Worm (Caenorhabditis elegans): Measurements from ENCODE around the gene C34F6.9.

- TF ChIP-seq ztf-11 (tag; optimal IDR thresholded peaks at IDR 0.05) (no peak), skn-1 (tag; optimal IDR thresholded peaks at IDR 0.05) (no peak), egl-5 (tag; optimal IDR thresholded peaks at IDR 0.05) (no peak), ama-1 (optimal IDR thresholded peaks at IDR 0.05) (no peak)
Measured at ce11 chrX:11201165-11201564, 21.3 kb downstream of the C34F6.9 start, which contains the start of gene col-179.

Measured in whole organism, L3 larva.